Worm (Caenorhabditis elegans): ENCODE results near the gene flp-1.
A peak's percentile ranks its signal among the peaks of the same experiment; 100 is the strongest.

flp-1 gene

DNA sequence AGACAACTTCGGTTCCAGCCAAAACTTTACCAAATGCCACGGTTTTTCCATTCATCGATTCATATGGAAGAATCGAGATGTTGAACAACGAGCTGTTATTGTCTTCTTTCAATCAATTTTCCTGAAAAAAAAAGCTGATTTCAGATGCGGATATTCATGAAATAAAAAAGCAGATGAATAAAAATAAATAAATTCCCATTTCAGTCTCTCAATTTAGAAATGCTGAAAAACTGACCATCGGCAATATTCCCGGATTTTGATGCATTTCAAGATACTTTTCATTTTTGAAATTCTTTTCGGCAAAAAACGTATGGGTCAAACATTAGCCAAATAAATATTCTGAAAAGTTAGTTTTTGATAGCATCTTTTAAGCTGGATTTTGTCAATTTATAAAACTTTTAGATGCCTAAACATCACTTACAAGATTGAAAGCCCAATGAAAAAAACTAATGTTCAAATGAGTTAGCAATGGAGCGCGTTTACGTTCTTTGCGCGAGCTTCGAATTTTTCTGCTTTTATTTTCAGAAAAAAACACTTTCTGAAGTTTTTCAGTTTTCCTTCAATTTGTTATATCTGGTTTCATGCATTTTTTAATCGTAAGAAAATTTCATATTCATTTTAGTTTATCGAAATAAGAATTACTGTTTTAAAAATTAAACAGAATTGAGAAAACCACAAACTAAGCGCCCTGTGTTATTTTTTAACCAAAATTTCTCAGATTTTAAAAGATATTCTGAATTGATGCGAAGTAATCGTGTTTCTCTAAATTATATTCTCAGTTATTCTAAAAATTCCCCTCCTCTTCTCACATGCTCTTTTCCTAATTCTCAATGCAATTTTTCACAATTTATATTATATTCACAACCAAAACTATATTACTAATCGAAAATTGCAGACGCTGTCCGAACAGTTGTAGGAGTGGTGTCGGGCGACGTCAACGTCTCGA is 40.2 kb upstream of the flp-1 start, which contains the start of the genes C01F6.14 and fem-3:
C01F6.14 (minus strand) TSS at position 51 of the 946 bp plus-strand sequence.
fem-3 (plus strand) TSS at position 896 of the 946 bp plus-strand sequence.
- TF ChIP-seq nhr-232 (tag; optimal IDR thresholded peaks at IDR 0.05) (no peak), unc-42 (tag; optimal IDR thresholded peaks at IDR 0.05) (no peak)

DNA sequence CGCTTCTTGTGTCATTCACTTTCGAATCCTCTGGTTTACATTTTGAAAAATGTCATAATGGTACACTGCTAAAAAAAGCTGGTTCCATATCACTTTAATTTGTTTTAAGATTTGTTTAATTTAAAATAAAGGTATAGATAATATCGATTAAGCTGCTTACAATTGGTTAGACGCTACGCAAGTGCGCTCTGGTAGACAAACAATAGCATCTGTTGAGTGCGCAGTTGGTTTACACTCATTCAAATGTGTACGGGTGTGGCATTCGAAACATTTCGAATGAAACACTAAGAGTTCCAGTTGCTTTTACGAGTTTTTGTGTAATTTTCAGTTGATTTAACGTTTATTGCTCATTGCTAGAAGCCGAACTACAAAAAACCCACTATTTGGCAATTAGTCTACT is 37.0 kb upstream of the flp-1 start:
- TF ChIP-seq hlh-13 (GFP tag; optimal IDR thresholded peaks at IDR 0.05) (no peak), tbx-2 (tag; optimal IDR thresholded peaks at IDR 0.05) (peak; percentile 1), elt-2 (tag; optimal IDR thresholded peaks at IDR 0.05) (peak; percentile 19), sox-2 (GFP tag; IDR thresholded peaks at IDR 0.05) (peak; percentile 11; the same call in 1 of the 2 replicates), lim-6 (tag; optimal IDR thresholded peaks at IDR 0.05) (no peak), hlh-8 (tag; optimal IDR thresholded peaks at IDR 0.05) (peak; percentile 47), pat-9 (tag; optimal IDR thresholded peaks at IDR 0.05) (peak; percentile 15), unc-55 (GFP tag; optimal IDR thresholded peaks at IDR 0.05) (peak; percentile 72), ama-1 (optimal IDR thresholded peaks at IDR 0.05) (no peak), ttx-3 (tag; optimal IDR thresholded peaks at IDR 0.05) (no peak), ets-4 (tag; optimal IDR thresholded peaks at IDR 0.05) (no peak), tbx-7 (tag; optimal IDR thresholded peaks at IDR 0.05) (no peak), npax-4 (tag; optimal IDR thresholded peaks at IDR 0.05) (no peak), ceh-2 (tag; optimal IDR thresholded peaks at IDR 0.05) (no peak), ceh-48 (tag; optimal IDR thresholded peaks at IDR 0.05) (peak; percentile 40), Y22D7AL.16 (tag; optimal IDR thresholded peaks at IDR 0.05) (no peak), syd-9 (tag; optimal IDR thresholded peaks at IDR 0.05) (no peak), madf-2 (tag; optimal IDR thresholded peaks at IDR 0.05) (no peak), ceh-19 (GFP tag; optimal IDR thresholded peaks at IDR 0.05) (no peak), hlh-30 (tag; optimal IDR thresholded peaks at IDR 0.05; ENCODE audit: insufficient read depth) (no peak), ceh-18 (tag; optimal IDR thresholded peaks at IDR 0.05) (no peak), ceh-31 (tag; optimal IDR thresholded peaks at IDR 0.05) (peak; percentile 41), ref-2 (tag; optimal IDR thresholded peaks at IDR 0.05) (no peak)

DNA sequence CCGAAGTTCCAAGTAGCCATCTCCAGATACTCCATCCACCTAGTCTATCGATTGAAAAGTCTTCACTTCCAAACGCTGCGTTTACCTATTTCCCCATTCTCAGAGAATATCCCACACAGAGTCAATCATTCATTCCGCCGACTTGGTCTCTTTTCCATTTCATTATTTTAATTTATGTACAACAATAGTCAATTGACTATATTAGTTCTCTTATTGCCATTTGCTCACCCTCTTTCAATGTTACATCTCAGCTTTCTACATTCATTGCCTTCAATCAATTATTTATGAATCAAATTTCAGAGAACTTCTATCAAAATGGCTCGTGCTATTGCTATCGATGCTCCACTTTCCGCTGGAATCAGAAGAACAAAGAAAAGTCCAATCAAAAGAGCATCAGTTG is 35.9 kb upstream of the flp-1 start, which contains the start of gene aly-1:
aly-1 (plus strand) TSS at position 301 of the 400 bp plus-strand sequence.
- TF ChIP-seq ets-4 (tag; optimal IDR thresholded peaks at IDR 0.05) = no peak
- no peak for TF ChIP-seq ceh-24 (tag; optimal IDR thresholded peaks at IDR 0.05)
- no peak for TF ChIP-seq ceh-6 (GFP tag; optimal IDR thresholded peaks at IDR 0.05)
- TF ChIP-seq hlh-8 (tag; optimal IDR thresholded peaks at IDR 0.05) = no peak
- no peak for TF ChIP-seq elt-4 (tag; optimal IDR thresholded peaks at IDR 0.05)
- TF ChIP-seq sox-4 (tag; optimal IDR thresholded peaks at IDR 0.05) = no peak
- TF ChIP-seq npax-4 (tag; optimal IDR thresholded peaks at IDR 0.05) = no peak
- TF ChIP-seq unc-3 (GFP tag; conservative IDR thresholded peaks at IDR 0.05) = no peak
- TF ChIP-seq unc-3 (tag; optimal IDR thresholded peaks at IDR 0.05) = no peak
- TF ChIP-seq dve-1 (tag; optimal IDR thresholded peaks at IDR 0.05) = no peak
- no peak for TF ChIP-seq lin-11 (tag; optimal IDR thresholded peaks at IDR 0.05)
- no peak for TF ChIP-seq sox-2 (GFP tag; IDR thresholded peaks at IDR 0.05)
- TF ChIP-seq fkh-10 (GFP tag; optimal IDR thresholded peaks at IDR 0.05) = no peak
- TF ChIP-seq ceh-19 (GFP tag; optimal IDR thresholded peaks at IDR 0.05) = no peak
- TF ChIP-seq Y22D7AL.16 (tag; optimal IDR thresholded peaks at IDR 0.05) = no peak
- no peak for TF ChIP-seq pha-2 (tag; optimal IDR thresholded peaks at IDR 0.05)

DNA sequence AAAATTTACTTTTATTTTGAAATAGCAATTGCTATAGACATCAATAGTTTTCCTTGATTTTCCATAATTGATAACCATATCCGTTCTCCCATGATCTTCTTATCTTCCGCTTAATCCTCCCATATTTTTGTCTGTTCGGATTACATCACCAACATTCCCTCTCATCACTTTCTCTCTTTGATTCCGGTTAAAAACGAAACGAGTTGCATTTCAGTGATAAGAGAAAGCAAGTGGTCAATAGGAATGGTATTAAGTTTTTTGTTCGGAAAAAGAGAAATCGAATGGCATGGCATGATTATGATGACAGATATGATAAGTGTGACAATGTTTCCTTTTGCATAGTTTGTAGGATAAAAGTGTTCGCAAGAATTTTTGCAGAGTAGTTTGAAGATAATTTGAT is 32.5 kb upstream of the flp-1 start:
- TF ChIP-seq zip-5 (tag; optimal IDR thresholded peaks at IDR 0.05) (no peak), ceh-22 (tag; optimal IDR thresholded peaks at IDR 0.05) (no peak)

Data from whole organism, late embryonic.